Fruit fly (Drosophila melanogaster) whole organism, embryonic: ENCODE data around the gene CG3368.

Source experiments
- BEAF-32 ChIP-seq: fragments of 200-800 bp; sonication (Bioruptor generic); optimal IDR thresholded peaks from 3 replicates; lab custom pipeline; 2017; ENCODE audit warnings: missing biosample characterization, missing genetic modification characterization, mild to moderate bottlenecking, moderate library complexity, missing genetic modification reagents
- BtbVII ChIP-seq: fragments of 200-800 bp; sonication (Bioruptor generic); optimal IDR thresholded peaks from 3 replicates; lab custom pipeline; 2017; ENCODE audit warnings: missing biosample characterization, mild to moderate bottlenecking, missing genetic modification characterization
- Bteb2 ChIP-seq: fragments of 200-800 bp; sonication (Bioruptor generic); optimal IDR thresholded peaks from 2 replicates; lab custom pipeline; 2016; ENCODE audit warnings: missing biosample characterization, missing genetic modification characterization
- CG10543 ChIP-seq: fragments of 200-800 bp; sonication (Bioruptor generic); optimal IDR thresholded peaks from 3 replicates; lab custom pipeline; 2017; ENCODE audit warnings: missing biosample characterization, mild to moderate bottlenecking, missing genetic modification characterization, moderate library complexity
- CG12659 ChIP-seq: fragments of 200-800 bp; sonication (Bioruptor generic); optimal IDR thresholded peaks from 3 replicates; lab custom pipeline; 2017; ENCODE audit warnings: mild to moderate bottlenecking, missing biosample characterization, missing genetic modification reagents, missing genetic modification characterization
- CG14860 ChIP-seq: fragments of 200-800 bp; sonication (Bioruptor generic); IDR thresholded peaks from 3 replicates; pipeline ENCODE4 v1.3.6; 2022; ENCODE audit warnings: missing biosample characterization, missing genetic modification characterization; ENCODE audit not compliant: partially characterized antibody
- CG1529 ChIP-seq: fragments of 200-800 bp; sonication (Bioruptor generic); optimal IDR thresholded peaks from 3 replicates; lab custom pipeline; 2018; ENCODE audit warnings: missing biosample characterization, missing genetic modification characterization
- CG17361 ChIP-seq: fragments of 200-800 bp; sonication (Bioruptor generic); IDR thresholded peaks from 3 replicates; pipeline ENCODE4 v1.3.6; 2022; ENCODE audit warnings: missing biosample characterization, missing genetic modification characterization
- CG17568 ChIP-seq: fragments of 200-800 bp; sonication (Bioruptor generic); optimal IDR thresholded peaks from 2 replicates; lab custom pipeline; 2018; ENCODE audit warnings: missing biosample characterization, mild to moderate bottlenecking, missing genetic modification characterization, moderate library complexity
- CG17802 ChIP-seq: fragments of 200-800 bp; sonication (Bioruptor generic); optimal IDR thresholded peaks from 2 replicates; lab custom pipeline; 2018; ENCODE audit warnings: missing biosample characterization, mild to moderate bottlenecking, missing genetic modification characterization, moderate library complexity
- CG2712 ChIP-seq: fragments of 200-800 bp; optimal IDR thresholded peaks from 3 replicates; lab custom pipeline; 2019; ENCODE audit warnings: missing biosample characterization, mild to moderate bottlenecking, missing genetic modification characterization, moderate library complexity
- CG31224 ChIP-seq: fragments of 200-800 bp; sonication (Bioruptor generic); IDR thresholded peaks from 2 replicates; pipeline ENCODE4 v1.3.6; 2022; ENCODE audit warnings: missing biosample characterization, missing genetic modification characterization
- CG3163 ChIP-seq: fragments of 200-800 bp; sonication (Bioruptor generic); optimal IDR thresholded peaks from 3 replicates; lab custom pipeline; 2016; ENCODE audit warnings: missing biosample characterization, missing genetic modification characterization
- CG34422 ChIP-seq: fragments of 200-800 bp; sonication (Bioruptor generic); IDR thresholded peaks from 3 replicates; pipeline ENCODE4 v1.3.6; 2022; ENCODE audit warnings: missing biosample characterization, missing genetic modification characterization
- CG4360 ChIP-seq: fragments of 200-800 bp; sonication (Bioruptor generic); IDR thresholded peaks from 2 replicates; pipeline ENCODE4 v1.3.6; 2022; ENCODE audit warnings: missing biosample characterization, missing genetic modification characterization
- CG4730 ChIP-seq: fragments of 200-800 bp; sonication (Bioruptor generic); IDR thresholded peaks from 2 replicates; pipeline ENCODE4 v1.3.6; 2022; ENCODE audit warnings: missing biosample characterization, missing genetic modification characterization
- CG4854 ChIP-seq: fragments of 200-800 bp; sonication (Bioruptor generic); optimal IDR thresholded peaks from 2 replicates; lab custom pipeline; 2016; ENCODE audit warnings: missing biosample characterization, missing genetic modification characterization, inconsistent platforms
- CG5953 ChIP-seq: fragments of 200-800 bp; sonication (Bioruptor generic); IDR thresholded peaks from 2 replicates; pipeline ENCODE4 v1.3.6; 2022; ENCODE audit warnings: missing biosample characterization, missing genetic modification characterization
- CG8290 ChIP-seq, 3 experiments: fragments of 200-800 bp; sonication (Bioruptor generic); optimal IDR thresholded peaks; 2 replicates each; lab custom pipeline; 2016 to 2019; ENCODE audit warnings: missing biosample characterization in 3 of 3, missing genetic modification characterization in 3 of 3, mild to moderate bottlenecking in 2 of 3, moderate library complexity in 1 of 3
- CG8478 ChIP-seq: fragments of >200 bp; optimal IDR thresholded peaks from 2 replicates; lab custom pipeline; 2018
- D19B ChIP-seq: fragments of 200-800 bp; sonication (Bioruptor generic); optimal IDR thresholded peaks from 2 replicates; lab custom pipeline; 2017; ENCODE audit warnings: missing biosample characterization, mild to moderate bottlenecking, missing genetic modification characterization
- Dbx ChIP-seq: fragments of 200-800 bp; sonication (Bioruptor generic); IDR thresholded peaks from 3 replicates; pipeline ENCODE4 v1.3.6; 2022; ENCODE audit warnings: missing biosample characterization, missing genetic modification characterization
- Dll ChIP-seq: fragments of 200-800 bp; sonication (Bioruptor generic); IDR thresholded peaks from 4 replicates; pipeline ENCODE4 v1.3.6; 2022; ENCODE audit warnings: missing biosample characterization, missing genetic modification characterization; ENCODE audit not compliant: partially characterized antibody
- Dref ChIP-seq: fragments of 200-800 bp; sonication (Bioruptor generic); IDR thresholded peaks from 2 replicates; pipeline ENCODE4 v1.3.6; 2022; ENCODE audit warnings: missing biosample characterization, missing genetic modification characterization
- Fer1 ChIP-seq: fragments of 200-800 bp; sonication (Bioruptor generic); optimal IDR thresholded peaks from 2 replicates; lab custom pipeline; 2017; ENCODE audit warnings: missing biosample characterization, mild to moderate bottlenecking, missing genetic modification characterization
- Fer2 ChIP-seq: fragments of 200-800 bp; sonication (Bioruptor generic); optimal IDR thresholded peaks from 2 replicates; lab custom pipeline; 2018; ENCODE audit warnings: missing biosample characterization, mild to moderate bottlenecking, missing genetic modification characterization, moderate library complexity
- Hsf ChIP-seq: fragments of 200-800 bp; sonication (Bioruptor generic); optimal IDR thresholded peaks from 3 replicates; lab custom pipeline; 2016; ENCODE audit warnings: missing biosample characterization, missing genetic modification characterization
- Jarid2 ChIP-seq: fragments of 200-800 bp; sonication (Bioruptor generic); optimal IDR thresholded peaks from 3 replicates; lab custom pipeline; 2017; ENCODE audit warnings: mild to moderate bottlenecking, missing biosample characterization, missing genetic modification reagents, missing genetic modification characterization
- Lhr ChIP-seq: fragments of 200-800 bp; sonication (Bioruptor generic); optimal IDR thresholded peaks from 3 replicates; lab custom pipeline; 2017; ENCODE audit warnings: mild to moderate bottlenecking, missing biosample characterization, missing genetic modification reagents, missing genetic modification characterization
- MBD-R2 ChIP-seq: fragments of 200-800 bp; sonication (Bioruptor generic); IDR thresholded peaks from 2 replicates; pipeline ENCODE4 v1.3.6; 2022; ENCODE audit warnings: missing biosample characterization, missing genetic modification characterization
- Meics ChIP-seq: fragments of 200-800 bp; sonication (Bioruptor generic); optimal IDR thresholded peaks from 2 replicates; lab custom pipeline; 2017; ENCODE audit warnings: missing biosample characterization, mild to moderate bottlenecking, missing genetic modification characterization
- Neu2 ChIP-seq: fragments of 200-800 bp; sonication (Bioruptor generic); optimal IDR thresholded peaks from 3 replicates; lab custom pipeline; 2016; ENCODE audit warnings: missing biosample characterization, missing genetic modification characterization, borderline replicate concordance
- PHDP ChIP-seq: fragments of 200-800 bp; sonication (Bioruptor generic); optimal IDR thresholded peaks from 3 replicates; lab custom pipeline; 2018; ENCODE audit warnings: missing biosample characterization, mild to moderate bottlenecking, missing genetic modification characterization, moderate library complexity
- Usf ChIP-seq: fragments of 200-800 bp; sonication (Bioruptor generic); optimal IDR thresholded peaks from 2 replicates; lab custom pipeline; 2017; ENCODE audit warnings: missing genotype, missing biosample characterization, missing genetic modification characterization
- amos ChIP-seq: fragments of 200-800 bp; sonication (Bioruptor generic); IDR thresholded peaks from 2 replicates; pipeline ENCODE4 v1.3.6; 2022; ENCODE audit warnings: missing biosample characterization, missing genetic modification characterization; ENCODE audit not compliant: partially characterized antibody
- bab2 ChIP-seq: fragments of 200-800 bp; sonication (Bioruptor generic); optimal IDR thresholded peaks from 2 replicates; lab custom pipeline; 2016; ENCODE audit warnings: missing biosample characterization, missing genetic modification characterization
- corto ChIP-seq: fragments of 200-800 bp; sonication (Bioruptor generic); optimal IDR thresholded peaks from 2 replicates; lab custom pipeline; 2016; ENCODE audit warnings: missing biosample characterization, mild to moderate bottlenecking, missing genetic modification characterization, moderate library complexity
- esg ChIP-seq: fragments of 200-800 bp; sonication (Bioruptor generic); conservative IDR thresholded peaks from 2 replicates; pipeline ENCODE4 v1.3.6; 2022; ENCODE audit warnings: missing biosample characterization, missing genetic modification characterization
- fd96Cb ChIP-seq: fragments of 200-800 bp; sonication (Bioruptor generic); optimal IDR thresholded peaks from 2 replicates; lab custom pipeline; 2018; ENCODE audit warnings: missing biosample characterization, mild to moderate bottlenecking, missing genetic modification characterization, moderate library complexity
- gt ChIP-seq: fragments of 200-800 bp; sonication (Bioruptor generic); IDR thresholded peaks from 2 replicates; pipeline ENCODE4 v1.3.6; 2022; ENCODE audit warnings: missing biosample characterization, missing genetic modification characterization
- ind ChIP-seq: fragments of 200-800 bp; sonication (Bioruptor generic); optimal IDR thresholded peaks from 3 replicates; lab custom pipeline; 2016; ENCODE audit warnings: missing biosample characterization, missing genetic modification characterization
- nau ChIP-seq: fragments of 200-800 bp; sonication (Bioruptor generic); optimal IDR thresholded peaks from 3 replicates; lab custom pipeline; 2017; ENCODE audit warnings: missing biosample characterization, mild to moderate bottlenecking, missing genetic modification characterization, missing genetic modification reagents
- psq ChIP-seq: fragments of 200-800 bp; sonication (Bioruptor generic); optimal IDR thresholded peaks from 2 replicates; lab custom pipeline; 2017; ENCODE audit warnings: missing biosample characterization, missing genetic modification characterization
- pum ChIP-seq: fragments of 200-800 bp; sonication (Bioruptor generic); optimal IDR thresholded peaks from 2 replicates; lab custom pipeline; 2016; ENCODE audit warnings: missing biosample characterization, missing genetic modification characterization
- pzg ChIP-seq: fragments of 200-800 bp; sonication (Bioruptor generic); optimal IDR thresholded peaks from 3 replicates; lab custom pipeline; 2018; ENCODE audit warnings: missing biosample characterization, mild to moderate bottlenecking, missing genetic modification characterization, moderate library complexity
- sens ChIP-seq: fragments of 200-800 bp; sonication (Bioruptor generic); peaks from one replicate; lab custom pipeline; 2016; ENCODE audit warnings: missing biosample characterization, missing genetic modification characterization
- trh ChIP-seq: fragments of 200-800 bp; sonication (Bioruptor generic); optimal IDR thresholded peaks from 2 replicates; lab custom pipeline; 2016; ENCODE audit warnings: missing biosample characterization, missing genetic modification characterization
- yki ChIP-seq: fragments of >200 bp; optimal IDR thresholded peaks from 3 replicates; lab custom pipeline; 2018

CG3368 gene

dm6 chr3R:27288202-27289135 lies 4.9 kb downstream of the CG3368 start, which contains the start of the genes bigmax and Hmu (continued):
- TF ChIP-seq Jarid2 (peak; percentile 51), yki (lab: Kevin White, UChicago) (no peak), CG17802 (tag; lab: Kevin White, UChicago) (peak; percentile 49), corto (GFP tag; lab: Kevin White, UChicago) (no peak), gt (GFP tag; lab: Robert Waterston, UW) (peak; percentile 45), Dref (GFP tag; lab: Robert Waterston, UW) (peak; percentile 67), Hsf (GFP tag; lab: Kevin White, UChicago) (peak; percentile 88), Bteb2 (GFP tag; lab: Kevin White, UChicago) (peak; percentile 88), CG4854 (GFP tag; lab: Kevin White, UChicago) (peak; percentile 69), fd96Cb (tag; lab: Kevin White, UChicago) (peak; percentile 78), CG34422 (GFP tag; lab: Robert Waterston, UW) (peak; percentile 91), ind (GFP tag; lab: Kevin White, UChicago) (peak; percentile 89), pum (GFP tag; lab: Kevin White, UChicago) (peak; percentile 85), pzg (peak; percentile 96), MBD-R2 (GFP tag; lab: Robert Waterston, UW) (peak; percentile 88; the same call in 1 of the 2 replicates), trh (GFP tag; lab: Kevin White, UChicago) (peak; percentile 59), CG4730 (GFP tag; lab: Robert Waterston, UW) (peak; percentile 72), CG10543 (GFP tag; lab: Kevin White, UChicago) (peak; percentile 79), CG4360 (GFP tag; lab: Robert Waterston, UW) (no peak), Fer2 (tag; lab: Kevin White, UChicago) (peak; percentile 71), CG5953 (GFP tag; lab: Robert Waterston, UW) (no peak; the same call in 1 of the 2 replicates), esg (GFP tag; lab: Robert Waterston, UW) (peak; percentile 61), CG2712 (tag; lab: Kevin White, UChicago) (peak; percentile 86), CG31224 (GFP tag; lab: Robert Waterston, UW) (peak; percentile 68), Dll (peak; percentile 98), CG8478 (no peak), CG1529 (GFP tag; lab: Kevin White, UChicago) (peak; percentile 41), CG14860 (GFP tag; lab: Robert Waterston, UW) (peak; percentile 81), CG3163 (peak; percentile 76), Lhr (GFP tag; lab: Kevin White, UChicago) (peak; percentile 86), psq (GFP tag; lab: Kevin White, UChicago) (peak; percentile 43), PHDP (tag; lab: Kevin White, UChicago) (peak; percentile 87), Fer1 (GFP tag; lab: Kevin White, UChicago) (peak; percentile 79), bab2 (GFP tag; lab: Kevin White, UChicago) (peak; percentile 92), D19B (GFP tag; lab: Kevin White, UChicago) (peak; percentile 53), CG12659 (GFP tag; lab: Kevin White, UChicago) (peak; percentile 91), Meics (GFP tag; lab: Kevin White, UChicago) (peak; percentile 74), CG17361 (peak; percentile 86), Usf (GFP tag; lab: Kevin White, UChicago) (peak; percentile 73), amos (GFP tag; lab: Robert Waterston, UW) (peak; percentile 87), CG17568 (GFP tag; lab: Kevin White, UChicago) (no peak), Dbx (peak; percentile 92), nau (GFP tag; lab: Kevin White, UChicago) (peak; percentile 62), BtbVII (peak; percentile 27), CG8290 (GFP tag; optimal IDR thresholded peaks at IDR 0.05; lab: Kevin White, UChicago) (peak; percentile 77), CG8290 (tag; optimal IDR thresholded peaks at IDR 0.05; lab: Kevin White, UChicago) (peak in 1 of 2 experiments; percentile 93), sens (GFP tag; lab: Kevin White, UChicago) (peak; percentile 94), Neu2 (peak; percentile 39), BEAF-32 (peak; percentile 99)
